Fruit fly (Drosophila melanogaster): Measurements from ENCODE around the gene Cyp6d5.

Cyp6d5 gene

dm6 chr3R:14056320-14057053 lies 27.5 kb downstream of the Cyp6d5 start, which contains the start of gene foxo (continued):
- peak; percentile 77 for TF ChIP-seq CG1233 (GFP tag; optimal IDR thresholded peaks at IDR 0.05)
- TF ChIP-seq bab2 (GFP tag; optimal IDR thresholded peaks at IDR 0.05), result peak; percentile 52
- TF ChIP-seq eve (GFP tag; optimal IDR thresholded peaks at IDR 0.05), result peak in 1 of 2 experiments; percentile 2
- TF ChIP-seq CG12769 (tag; optimal IDR thresholded peaks at IDR 0.05), result peak; percentile 47

dm6 chr3R:14057132-14057855 lies 28.3 kb downstream of the Cyp6d5 start:
- peak; percentile 10 for TF ChIP-seq CG13894 (tag; optimal IDR thresholded peaks at IDR 0.05)
- 0 out of 2 replicates have a peak, but pooled peaks have one; percentile 2 for TF ChIP-seq bbx (GFP tag; IDR thresholded peaks at IDR 0.05; ENCODE audit: partially characterized antibody)
- no peak for TF ChIP-seq HLH54F (GFP tag; optimal IDR thresholded peaks at IDR 0.05)
- TF ChIP-seq CG17568 (GFP tag; optimal IDR thresholded peaks at IDR 0.05), result peak; percentile 41
- peak; percentile 1 for TF ChIP-seq CTCF (GFP tag; optimal IDR thresholded peaks at IDR 0.05)
- TF ChIP-seq ewg (GFP tag; optimal IDR thresholded peaks at IDR 0.05), result no peak
- peak; percentile 69 for TF ChIP-seq cg (GFP tag; optimal IDR thresholded peaks at IDR 0.05)
- TF ChIP-seq Med (GFP tag), result peak; percentile 52
- no peak for TF ChIP-seq Fer3 (tag; optimal IDR thresholded peaks at IDR 0.05)
- TF ChIP-seq Jarid2 (GFP tag; optimal IDR thresholded peaks at IDR 0.05), result peak; percentile 19
- TF ChIP-seq CG15601 (tag; optimal IDR thresholded peaks at IDR 0.05), result no peak
- no peak for TF ChIP-seq CG13296 (GFP tag; optimal IDR thresholded peaks at IDR 0.05)
- TF ChIP-seq crc (GFP tag; optimal IDR thresholded peaks at IDR 0.05), result no peak
- TF ChIP-seq kni (GFP tag; optimal IDR thresholded peaks at IDR 0.05), result no peak
- TF ChIP-seq Pdp1 (GFP tag; optimal IDR thresholded peaks at IDR 0.05), result peak in 1 of 2 experiments; percentile 68
- TF ChIP-seq gem (tag; optimal IDR thresholded peaks at IDR 0.05), result peak; percentile 9
- TF ChIP-seq CG9437 (GFP tag; optimal IDR thresholded peaks at IDR 0.05), result peak; percentile 74
- peak; percentile 33 for TF ChIP-seq lbe (GFP tag; optimal IDR thresholded peaks at IDR 0.05)
- peak; percentile 2 for TF ChIP-seq ash1 (GFP tag; optimal IDR thresholded peaks at IDR 0.05)
- TF ChIP-seq vvl (GFP tag; IDR thresholded peaks at IDR 0.05), result 0 out of 2 replicates have a peak, but pooled peaks have one; percentile 24
- TF ChIP-seq CG8359 (GFP tag; optimal IDR thresholded peaks at IDR 0.05; ENCODE audit: borderline replicate concordance), result no peak
- TF ChIP-seq insv (GFP tag; optimal IDR thresholded peaks at IDR 0.05), result peak in 1 of 2 experiments; percentile 66
- peak; percentile 46 for TF ChIP-seq abd-A (tag; optimal IDR thresholded peaks at IDR 0.05)
- peak; percentile 20; the same call in 1 of the 2 replicates for TF ChIP-seq CG17328 (GFP tag; IDR thresholded peaks at IDR 0.05)
- peak; percentile 76 for TF ChIP-seq sd (tag; optimal IDR thresholded peaks at IDR 0.05)
- no peak for TF ChIP-seq D19A (tag; optimal IDR thresholded peaks at IDR 0.05)
- TF ChIP-seq CG3163 (GFP tag; optimal IDR thresholded peaks at IDR 0.05), result peak; percentile 87
- TF ChIP-seq eve (GFP tag; optimal IDR thresholded peaks at IDR 0.05), result peak in 1 of 2 experiments; percentile 87
- peak; percentile 7 for TF ChIP-seq sens (GFP tag)
- TF ChIP-seq Lpt (GFP tag; optimal IDR thresholded peaks at IDR 0.05), result no peak
- no peak for TF ChIP-seq CoRest (tag; optimal IDR thresholded peaks at IDR 0.05)
- TF ChIP-seq exex (tag; optimal IDR thresholded peaks at IDR 0.05), result peak; percentile 15
- TF ChIP-seq CG6654 (GFP tag; optimal IDR thresholded peaks at IDR 0.05), result no peak
- TF ChIP-seq CG32532 (GFP tag; IDR thresholded peaks at IDR 0.05), result peak; percentile 27; the same call in 1 of the 2 replicates
- TF ChIP-seq lab (GFP tag; optimal IDR thresholded peaks at IDR 0.05), result peak; percentile 6
- TF ChIP-seq CG12769 (tag; optimal IDR thresholded peaks at IDR 0.05), result peak; percentile 16
- peak; percentile 75 for TF ChIP-seq Elba2 (GFP tag; optimal IDR thresholded peaks at IDR 0.05)
- TF ChIP-seq chinmo (GFP tag; IDR thresholded peaks at IDR 0.05; ENCODE audit: partially characterized antibody), result peak; percentile 73; the same call in 1 of the 4 replicates
- peak; percentile 49; the same call in 1 of the 2 replicates for TF ChIP-seq CG4360 (GFP tag; IDR thresholded peaks at IDR 0.05)
- TF ChIP-seq yki (optimal IDR thresholded peaks at IDR 0.05), result peak; percentile 72
- peak in 1 of 3 experiments; percentile 7 for TF ChIP-seq Stat92E (GFP tag; optimal IDR thresholded peaks at IDR 0.05)
- TF ChIP-seq CG12071 (GFP tag; optimal IDR thresholded peaks at IDR 0.05), result no peak

Data from whole organism, embryonic.